Worm (Caenorhabditis elegans) whole organism, L4/young adult: Measurements from ENCODE around the gene pcn-1.

ENCODE experiments used
- dao-5 ChIP-seq: sonication (generic microtip); optimal IDR thresholded peaks from 2 replicates; lab custom pipeline; 2016; ENCODE audit warnings: missing genotype, missing genetic modification characterization, moderate library complexity, missing compliant biosample characterization
- him-1 ChIP-seq: sonication (generic microtip); optimal IDR thresholded peaks from 2 replicates; lab custom pipeline; 2016; ENCODE audit warnings: missing genotype, missing genetic modification reagents, missing genetic modification characterization, missing compliant biosample characterization

DNA sequence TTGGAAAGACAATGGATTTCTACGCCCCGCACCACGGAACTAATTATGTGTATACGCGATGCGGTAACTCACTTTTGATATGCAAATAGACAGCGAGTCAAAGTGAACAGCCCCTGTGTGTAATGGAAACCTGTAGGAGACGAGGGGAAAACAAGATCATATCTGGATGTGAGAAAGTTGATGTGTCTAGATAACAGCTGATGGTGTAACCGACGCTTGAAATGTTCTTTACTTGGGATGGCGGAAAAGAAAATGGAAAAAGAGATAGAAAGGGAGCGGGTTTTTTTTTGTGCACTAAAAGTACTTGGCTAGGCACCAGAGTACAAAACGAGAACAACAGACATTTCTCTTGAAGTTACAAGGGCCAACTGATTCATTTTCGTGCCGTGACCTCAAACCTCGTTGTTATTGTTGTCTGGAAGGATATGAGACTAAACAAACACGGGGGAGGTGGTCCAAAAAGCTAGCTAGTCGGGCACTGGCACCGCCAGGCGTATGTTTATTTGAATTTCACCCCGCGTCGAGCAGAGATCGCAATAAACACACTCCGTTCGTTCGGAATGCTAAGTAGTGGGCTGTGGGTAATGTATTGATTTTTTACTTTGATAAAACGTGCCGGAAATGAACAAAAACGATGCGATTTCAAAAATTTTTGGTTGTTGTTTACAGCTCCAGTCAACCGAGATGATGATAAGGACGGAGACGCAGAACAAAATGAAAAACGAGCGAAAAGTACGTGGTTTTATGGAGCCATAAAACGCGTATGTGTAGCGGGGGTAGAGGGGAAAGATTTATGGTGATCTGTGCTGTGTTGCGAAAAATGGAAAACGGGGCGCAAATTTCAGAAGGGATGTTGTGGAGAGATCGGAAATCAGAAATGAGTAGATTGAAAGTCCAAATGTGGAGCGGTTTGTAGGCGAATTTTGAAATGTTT, 27.1 kb downstream of the pcn-1 start:
- no peak for TF ChIP-seq him-1 (tag; lab: Kevin White, UChicago)
- TF ChIP-seq dao-5, result no peak
